Worm (Caenorhabditis elegans): ENCODE results near the gene pqn-57.
A peak's percentile ranks its signal among the peaks of the same experiment; 100 is the strongest.

The pqn-57 gene

ce11 chrX:8311590-8311989 lies 9.2 kb downstream of the pqn-57 start:
- TF ChIP-seq tra-1 (GFP tag; IDR thresholded peaks at IDR 0.05) (no peak), aha-1 (tag) (peak; percentile 26)

- peak; percentile 78 for TF ChIP-seq aha-1 (tag)
- no peak for TF ChIP-seq spr-3 (GFP tag; optimal IDR thresholded peaks at IDR 0.05)
Measured at ce11 chrX:8310747-8311146, 10.0 kb downstream of the pqn-57 start.

- TF ChIP-seq vab-7 (GFP tag; IDR thresholded peaks at IDR 0.05), result no peak
- TF ChIP-seq T26A8.4 (GFP tag; IDR thresholded peaks at IDR 0.05), result no peak
- TF ChIP-seq fkh-10 (GFP tag; optimal IDR thresholded peaks at IDR 0.05), result no peak
- TF ChIP-seq ceh-82 (tag; optimal IDR thresholded peaks at IDR 0.05), result no peak
- TF ChIP-seq aha-1 (tag), result peak; percentile 79
Measured at ce11 chrX:8308491-8308890, 12.3 kb downstream of the pqn-57 start.

ce11 chrX:8307600-8307999 lies 13.2 kb downstream of the pqn-57 start, which contains the start of gene R09F10.5:
Gene R09F10.5, minus strand, starts transcription at chrX:8307700.
- no peak for TF ChIP-seq vab-7 (GFP tag; IDR thresholded peaks at IDR 0.05)
- no peak for TF ChIP-seq php-3 (GFP tag; IDR thresholded peaks at IDR 0.05)
- no peak for TF ChIP-seq jun-1 (tag; optimal IDR thresholded peaks at IDR 0.05)
- TF ChIP-seq skn-1 (tag; optimal IDR thresholded peaks at IDR 0.05), result no peak
- TF ChIP-seq nhr-42 (GFP tag; IDR thresholded peaks at IDR 0.05), result no peak
- no peak for TF ChIP-seq egl-27 (tag; optimal IDR thresholded peaks at IDR 0.05)
- TF ChIP-seq nhr-237 (tag; optimal IDR thresholded peaks at IDR 0.05), result no peak
- TF ChIP-seq ceh-62 (tag; optimal IDR thresholded peaks at IDR 0.05), result no peak
- no peak for TF ChIP-seq mdl-1 (tag; optimal IDR thresholded peaks at IDR 0.05)
- no peak for TF ChIP-seq set-16 (GFP tag; IDR thresholded peaks at IDR 0.05)
- no peak for TF ChIP-seq nhr-48 (tag; optimal IDR thresholded peaks at IDR 0.05)
- no peak for TF ChIP-seq dpl-1 (GFP tag; optimal IDR thresholded peaks at IDR 0.05)

ce11 chrX:8302803-8303202 lies 18.0 kb downstream of the pqn-57 start:
- TF ChIP-seq lir-3 (tag; optimal IDR thresholded peaks at IDR 0.05), result no peak
- no peak for TF ChIP-seq jun-1 (tag; optimal IDR thresholded peaks at IDR 0.05)
- no peak for TF ChIP-seq F49E8.2 (tag; optimal IDR thresholded peaks at IDR 0.05; ENCODE audit: borderline replicate concordance)
- peak; percentile 8 for TF ChIP-seq nhr-28 (tag; optimal IDR thresholded peaks at IDR 0.05)

ce11 chrX:8302299-8302698 lies 18.5 kb downstream of the pqn-57 start, which contains the start of gene inx-5:
Gene inx-5, minus strand, starts transcription at chrX:8302399.
- no peak for TF ChIP-seq madf-9 (GFP tag; conservative IDR thresholded peaks at IDR 0.05)

- TF ChIP-seq duxl-1 (tag; optimal IDR thresholded peaks at IDR 0.05; ENCODE audit: poor library complexity) (no peak), unc-62 (GFP tag; optimal IDR thresholded peaks at IDR 0.05 in 1 of 2) (no peak), unc-62 (tag; optimal IDR thresholded peaks at IDR 0.05) (no peak), spr-3 (GFP tag; optimal IDR thresholded peaks at IDR 0.05) (no peak), mxl-2 (GFP tag; conservative IDR thresholded peaks at IDR 0.05) (no peak), nhr-41 (GFP tag; IDR thresholded peaks at IDR 0.05) (no peak), ceh-32 (tag; optimal IDR thresholded peaks at IDR 0.05; ENCODE audit: poor library complexity) (no peak), nhr-25 (tag; optimal IDR thresholded peaks at IDR 0.05; ENCODE audit: borderline replicate concordance, insufficient read depth) (no peak), arid-1 (GFP tag; conservative IDR thresholded peaks at IDR 0.05) (no peak), jun-1 (tag; optimal IDR thresholded peaks at IDR 0.05) (no peak)
Measured at ce11 chrX:8299554-8299953, 21.2 kb downstream of the pqn-57 start, which contains the start of gene ced-13. Gene ced-13, minus strand, starts transcription at chrX:8299654.

Measured in whole organism, L4 larva.